Worm (Caenorhabditis elegans): Measurements from ENCODE around the gene mlcd-1.

The mlcd-1 gene

DNA sequence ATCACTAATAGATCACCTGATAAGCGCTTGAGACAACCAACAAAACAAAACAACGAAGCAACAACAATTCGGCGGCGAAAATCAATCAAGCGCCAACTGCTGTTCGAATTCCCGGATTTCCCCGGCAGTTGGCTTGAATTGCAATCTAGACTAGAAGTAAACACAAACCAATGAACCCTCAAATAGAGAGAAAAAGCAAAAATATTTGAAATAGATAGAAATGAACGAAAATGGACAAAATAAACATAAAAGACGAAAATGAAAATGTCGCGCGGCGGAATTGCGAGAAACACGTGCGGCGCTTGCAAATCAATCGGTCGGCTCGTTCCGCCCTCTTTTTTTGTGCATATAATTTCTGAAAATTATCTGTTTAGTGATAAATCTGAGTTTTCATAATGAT lies 525 bp upstream of the mlcd-1 start, which contains the start of gene idhg-1 (continued):
- TF ChIP-seq mep-1 (tag; optimal IDR thresholded peaks at IDR 0.05) (peak; percentile 77), F26F4.8 (GFP tag; conservative IDR thresholded peaks at IDR 0.05) (no peak), dpl-1 (GFP tag; optimal IDR thresholded peaks at IDR 0.05) (peak; percentile 60), mxl-3 (GFP tag; optimal IDR thresholded peaks at IDR 0.05) (peak; percentile 20), ztf-7 (tag; optimal IDR thresholded peaks at IDR 0.05) (peak; percentile 8), lsy-2 (tag; optimal IDR thresholded peaks at IDR 0.05) (peak in 1 of 2 experiments; percentile 72), lin-1 (GFP tag; IDR thresholded peaks at IDR 0.05) (0 out of 2 replicates have a peak, but pooled peaks have one; percentile 48), nhr-237 (tag; optimal IDR thresholded peaks at IDR 0.05) (no peak), zfp-3 (GFP tag; conservative IDR thresholded peaks at IDR 0.05) (0 out of 2 replicates have a peak, but pooled peaks have one; percentile 20), arid-1 (GFP tag; conservative IDR thresholded peaks at IDR 0.05) (peak; percentile 81), unc-130 (GFP tag; optimal IDR thresholded peaks at IDR 0.05) (peak; percentile 88), Y48G9A.11 (GFP tag; IDR thresholded peaks at IDR 0.05) (no peak), unc-62 (GFP tag; optimal IDR thresholded peaks at IDR 0.05 in 1 of 2) (peak in 1 of 2 experiments; percentile 44), unc-62 (tag; optimal IDR thresholded peaks at IDR 0.05) (no peak), set-16 (GFP tag; IDR thresholded peaks at IDR 0.05) (no peak), daf-19 (GFP tag; conservative IDR thresholded peaks at IDR 0.05) (no peak), dmd-6 (GFP tag; IDR thresholded peaks at IDR 0.05) (peak; percentile 29), lim-7 (GFP tag; IDR thresholded peaks at IDR 0.05) (0 out of 2 replicates have a peak, but pooled peaks have one; percentile 51), nhr-48 (tag; optimal IDR thresholded peaks at IDR 0.05) (peak; percentile 31), saeg-2 (GFP tag; IDR thresholded peaks at IDR 0.05) (peak; percentile 55; the same call in 1 of the 2 replicates), hlh-11 (tag; optimal IDR thresholded peaks at IDR 0.05) (peak; percentile 57), aha-1 (tag) (peak; percentile 62), php-3 (GFP tag; IDR thresholded peaks at IDR 0.05) (no peak), daf-16 (GFP tag; optimal IDR thresholded peaks at IDR 0.05) (peak; percentile 10 to 94), daf-16 (tag; optimal IDR thresholded peaks at IDR 0.05) (peak; percentile 66), R02D3.7 (tag; optimal IDR thresholded peaks at IDR 0.05) (no peak), ceh-20 (GFP tag; IDR thresholded peaks at IDR 0.05) (peak; percentile 36; the same call in 1 of the 2 replicates), daf-8 (GFP tag; IDR thresholded peaks at IDR 0.05) (no peak), lin-38 (GFP tag; IDR thresholded peaks at IDR 0.05) (peak; percentile 74), ZK546.5 (tag; optimal IDR thresholded peaks at IDR 0.05) (no peak), snpc-1.2 (GFP tag; IDR thresholded peaks at IDR 0.05) (peak; percentile 51; the same call in 1 of the 2 replicates)

DNA sequence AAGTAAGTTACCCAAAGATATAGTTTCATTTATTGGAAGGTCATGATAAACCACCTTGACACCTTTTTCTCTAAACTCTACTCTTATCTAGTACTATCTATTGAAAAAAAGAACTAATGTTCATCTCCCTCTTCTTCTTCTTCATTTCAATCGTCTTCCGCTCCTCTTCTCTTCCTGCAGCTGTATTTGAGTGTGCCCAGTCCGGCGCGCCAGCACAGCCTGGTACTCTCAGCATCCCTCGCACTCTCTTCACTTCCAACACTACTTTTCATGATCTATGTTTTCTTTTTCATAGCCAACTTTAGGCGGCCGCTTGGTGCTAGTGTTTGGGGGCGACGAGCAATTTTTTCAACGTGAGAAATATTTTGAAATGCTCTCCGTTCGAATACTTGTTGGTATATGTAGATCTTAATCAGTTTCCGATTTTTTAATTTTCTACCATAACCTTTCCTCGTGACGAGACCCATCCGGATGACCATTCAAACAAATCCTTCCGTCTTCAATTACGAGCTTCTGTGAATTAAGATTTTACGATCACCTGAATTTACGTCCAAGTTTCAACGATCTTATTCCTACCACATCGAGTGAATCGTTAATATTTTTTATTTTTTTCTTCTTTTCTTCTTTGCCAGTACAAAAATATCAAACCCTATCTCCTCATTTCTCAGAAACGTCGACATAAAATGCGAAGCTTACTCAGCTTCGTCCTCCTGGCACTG lies 5.7 kb downstream of the mlcd-1 start, which contains the start of gene pan-1:
TSS of gene pan-1 (plus strand) at position 669 of the 719 bp plus-strand sequence.
- TF ChIP-seq rbr-2 (tag; optimal IDR thresholded peaks at IDR 0.05) (peak; percentile 68), pha-4 (GFP tag; IDR thresholded peaks at IDR 0.05) (no peak), pha-4 (tag; optimal IDR thresholded peaks at IDR 0.05) (peak; percentile 50), daf-16 (GFP tag; optimal IDR thresholded peaks at IDR 0.05) (peak in 1 of 2 experiments; percentile 7), daf-16 (tag; optimal IDR thresholded peaks at IDR 0.05) (peak; percentile 24), hif-1 (tag; optimal IDR thresholded peaks at IDR 0.05) (peak in 1 of 2 experiments; percentile 14), madf-5 (GFP tag; IDR thresholded peaks at IDR 0.05) (0 out of 4 replicates have a peak, but pooled peaks of 1 of the 2 experiments have one; percentile 29), nhr-237 (tag; optimal IDR thresholded peaks at IDR 0.05) (no peak), lsy-2 (tag; optimal IDR thresholded peaks at IDR 0.05) (peak; percentile 20 to 52), nhr-25 (tag; optimal IDR thresholded peaks at IDR 0.05; ENCODE audit: borderline replicate concordance, insufficient read depth) (no peak), dpl-1 (GFP tag; optimal IDR thresholded peaks at IDR 0.05) (no peak), unc-62 (GFP tag; optimal IDR thresholded peaks at IDR 0.05 in 1 of 2) (peak in 1 of 2 experiments; percentile 44), unc-62 (tag; optimal IDR thresholded peaks at IDR 0.05) (no peak), mes-2 (tag; optimal IDR thresholded peaks at IDR 0.05; ENCODE audit: poor library complexity, severe bottlenecking) (peak; percentile 48), nhr-48 (tag; optimal IDR thresholded peaks at IDR 0.05) (peak; percentile 34), set-16 (GFP tag; IDR thresholded peaks at IDR 0.05) (peak; percentile 32; the same call in 1 of the 2 replicates), lin-38 (GFP tag; IDR thresholded peaks at IDR 0.05) (no peak), hlh-30 (tag; optimal IDR thresholded peaks at IDR 0.05; ENCODE audit: insufficient read depth) (peak; percentile 59), aha-1 (tag) (peak; percentile 19), ZK337.2 (GFP tag; IDR thresholded peaks at IDR 0.05) (no peak), nhr-10 (tag; optimal IDR thresholded peaks at IDR 0.05) (no peak), arid-1 (GFP tag; conservative IDR thresholded peaks at IDR 0.05) (peak; percentile 46; the same call in 1 of the 2 replicates), Y48G9A.11 (GFP tag; IDR thresholded peaks at IDR 0.05) (no peak), mep-1 (tag; optimal IDR thresholded peaks at IDR 0.05) (peak; percentile 54), lin-1 (GFP tag; IDR thresholded peaks at IDR 0.05) (0 out of 2 replicates have a peak, but pooled peaks have one; percentile 10), T26A8.4 (GFP tag; IDR thresholded peaks at IDR 0.05) (peak; percentile 37), mxl-3 (GFP tag; optimal IDR thresholded peaks at IDR 0.05) (peak; percentile 68), daf-12 (tag; optimal IDR thresholded peaks at IDR 0.05) (no peak), nhr-11 (tag; optimal IDR thresholded peaks at IDR 0.05) (peak; percentile 15), nhr-28 (tag; optimal IDR thresholded peaks at IDR 0.05) (peak; percentile 60)

Measured in whole organism, L4 larva.